Fruit fly (Drosophila melanogaster): ENCODE results near the gene Dhrs4.

DNA sequence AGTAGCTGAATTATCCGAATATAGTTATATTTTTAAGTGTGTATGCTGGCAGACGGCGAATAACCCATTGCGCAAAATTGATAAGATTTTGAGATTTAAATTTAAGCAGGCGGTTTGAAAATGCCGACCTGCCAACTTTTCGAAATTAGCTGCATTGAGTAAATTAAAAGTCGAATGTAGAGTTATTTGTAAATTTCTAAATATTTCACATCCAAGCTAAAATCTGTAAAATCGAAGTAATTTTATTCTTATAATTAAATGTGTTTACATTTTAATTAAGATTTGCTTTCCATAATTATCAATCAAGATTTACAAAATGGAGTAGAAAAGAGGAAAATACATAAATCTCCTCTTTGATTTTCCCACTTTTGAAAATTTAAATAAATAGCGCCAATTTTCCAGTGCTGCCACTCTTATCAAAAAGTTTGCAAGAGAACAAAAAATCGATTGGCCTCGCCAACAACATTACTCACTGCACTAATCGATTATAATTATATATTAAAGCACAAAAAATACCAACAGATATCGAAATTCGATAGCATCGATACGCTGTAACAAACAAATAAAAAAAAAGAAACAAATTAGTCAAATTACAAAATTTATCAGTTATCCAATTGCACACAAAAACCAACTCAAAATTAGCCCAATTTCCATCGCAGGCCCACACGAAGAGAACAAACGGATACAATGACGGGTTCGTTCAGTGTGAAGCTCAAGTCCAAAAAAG is 7.6 kb downstream of the Dhrs4 start, which contains the start of gene Yod1:
- TF ChIP-seq CG8478 (optimal IDR thresholded peaks at IDR 0.05) (no peak), CTCF (optimal IDR thresholded peaks at IDR 0.05) (no peak)
